Worm (Caenorhabditis elegans) whole organism, young adult: ENCODE measurements around the gene C02F5.3.
A peak's percentile ranks its signal among the peaks of the same experiment; 100 is the strongest.

Experiments
- B0261.1 ChIP-seq: sonication (generic microtip); optimal IDR thresholded peaks from 2 replicates; lab custom pipeline; 2016; ENCODE audit warnings: mild to moderate bottlenecking, missing genetic modification characterization, moderate library complexity, missing compliant biosample characterization
- C17E4.6 ChIP-seq: fragments of 200-800 bp; sonication (Bioruptor generic); IDR thresholded peaks from 2 replicates; pipeline ENCODE4 v1.3.6; 2022; ENCODE audit warnings: missing genetic modification reagents, missing genetic modification characterization, missing compliant biosample characterization
- F22D6.2 ChIP-seq: sonication (generic microtip); optimal IDR thresholded peaks from 2 replicates; lab custom pipeline; 2016; ENCODE audit warnings: mild to moderate bottlenecking, missing genetic modification characterization, missing compliant biosample characterization
- F23B12.7 ChIP-seq: sonication (generic microtip); optimal IDR thresholded peaks from 2 replicates; lab custom pipeline; 2017; ENCODE audit warnings: missing genetic modification characterization, mild to moderate bottlenecking, missing compliant biosample characterization, antibody characterized with exemption, moderate library complexity; ENCODE audit not compliant: insufficient read depth
- F33H1.4 ChIP-seq: fragments of 200-800 bp; sonication (Bioruptor generic); IDR thresholded peaks from 2 replicates; pipeline ENCODE4 v1.3.6; 2022; ENCODE audit warnings: missing genetic modification reagents, missing genetic modification characterization, missing compliant biosample characterization
- F37B4.10 ChIP-seq: fragments of 200-800 bp; sonication (Bioruptor generic); IDR thresholded peaks from 2 replicates; pipeline ENCODE4 v1.3.6; 2022; ENCODE audit warnings: missing genetic modification characterization, missing compliant biosample characterization
- F57C9.4 ChIP-seq: sonication (generic microtip); optimal IDR thresholded peaks from 2 replicates; lab custom pipeline; 2017; ENCODE audit warnings: mild to moderate bottlenecking, missing genetic modification characterization, missing compliant biosample characterization
- T26A5.8 ChIP-seq: sonication (generic microtip); optimal IDR thresholded peaks from 2 replicates; lab custom pipeline; 2016; ENCODE audit warnings: missing genetic modification characterization, missing compliant biosample characterization
- Y56A3A.18 ChIP-seq: fragments of 200-800 bp; sonication (Bioruptor generic); IDR thresholded peaks from 2 replicates; pipeline ENCODE4 v1.3.6; 2022; ENCODE audit warnings: missing genetic modification reagents, missing genetic modification characterization, missing compliant biosample characterization
- ZK185.1 ChIP-seq: sonication (generic microtip); optimal IDR thresholded peaks from 2 replicates; lab custom pipeline; 2016; ENCODE audit warnings: mild to moderate bottlenecking, missing genetic modification characterization, missing compliant biosample characterization; ENCODE audit not compliant: poor library complexity, severe bottlenecking
- ama-1 ChIP-seq, 3 experiments: fragments of 150-350 bp in 1 of 3; sonication (generic microtip) in 2 of 3; optimal IDR thresholded peaks; 2 replicates each; lab custom pipeline; 2014 to 2018; ENCODE audit warnings: missing biosample characterization in 2 of 3, missing genetic modification characterization in 2 of 3, missing genetic modification reagents in 2 of 3
- attf-5 ChIP-seq: fragments of 200-800 bp; sonication (Bioruptor generic); optimal IDR thresholded peaks from 2 replicates; lab custom pipeline; 2018; ENCODE audit warnings: mild to moderate bottlenecking, missing genetic modification characterization, missing compliant biosample characterization
- ceh-100 ChIP-seq: fragments of 200-800 bp; sonication (Bioruptor generic); IDR thresholded peaks from 2 replicates; pipeline ENCODE4 v1.3.6; 2022; ENCODE audit warnings: missing genetic modification reagents, missing genetic modification characterization, missing compliant biosample characterization
- ceh-40 ChIP-seq: fragments of 200-800 bp; sonication (Bioruptor generic); IDR thresholded peaks from 2 replicates; pipeline ENCODE4 v1.3.6; 2022; ENCODE audit warnings: missing genetic modification characterization, missing compliant biosample characterization
- ceh-58 ChIP-seq: fragments of 200-800 bp; sonication (Bioruptor generic); IDR thresholded peaks from 2 replicates; pipeline ENCODE4 v1.3.6; 2022; ENCODE audit warnings: missing genetic modification characterization, missing compliant biosample characterization
- ceh-79 ChIP-seq: sonication (generic microtip); optimal IDR thresholded peaks from 2 replicates; lab custom pipeline; 2017; ENCODE audit warnings: mild to moderate bottlenecking, missing genetic modification characterization, missing compliant biosample characterization
- dox-1 ChIP-seq: fragments of 200-800 bp; sonication (Bioruptor generic); IDR thresholded peaks from 2 replicates; pipeline ENCODE4 v1.3.6; 2022; ENCODE audit warnings: missing genetic modification reagents, missing genetic modification characterization, missing compliant biosample characterization
- dpff-1 ChIP-seq: sonication (generic microtip); optimal IDR thresholded peaks from 2 replicates; lab custom pipeline; 2017; ENCODE audit warnings: mild to moderate bottlenecking, missing genetic modification characterization, missing compliant biosample characterization
- dpl-1 ChIP-seq: fragments of 150-350 bp; optimal IDR thresholded peaks from 2 replicates; lab custom pipeline; 2014; ENCODE audit warnings: missing biosample characterization, missing genetic modification reagents, missing genetic modification characterization
- egrh-3 ChIP-seq: fragments of 200-800 bp; sonication (Bioruptor generic); IDR thresholded peaks from 2 replicates; pipeline ENCODE4 v1.3.6; 2022; ENCODE audit warnings: missing genetic modification reagents, missing genetic modification characterization, missing compliant biosample characterization
- ekl-4 ChIP-seq: fragments of 200-800 bp; sonication (Bioruptor generic); IDR thresholded peaks from 2 replicates; pipeline ENCODE4 v1.3.6; 2022; ENCODE audit warnings: missing genetic modification reagents, missing genetic modification characterization, missing compliant biosample characterization
- ets-4 ChIP-seq: fragments of 200-800 bp; sonication (Bioruptor generic); optimal IDR thresholded peaks from 2 replicates; lab custom pipeline; 2018; ENCODE audit warnings: mild to moderate bottlenecking, missing genetic modification characterization, missing compliant biosample characterization
- hlh-26 ChIP-seq: fragments of 200-800 bp; sonication (Bioruptor generic); conservative IDR thresholded peaks from 2 replicates; pipeline ENCODE4 v1.3.6; 2022; ENCODE audit warnings: missing genetic modification reagents, missing genetic modification characterization, missing compliant biosample characterization
- lag-1 ChIP-seq: fragments of 200-800 bp; sonication (Bioruptor generic); IDR thresholded peaks from 2 replicates; pipeline ENCODE4 v1.3.6; 2022; ENCODE audit warnings: missing genetic modification reagents, missing genetic modification characterization, missing compliant biosample characterization
- let-526 ChIP-seq: fragments of 200-800 bp; sonication (Bioruptor generic); IDR thresholded peaks from 2 replicates; pipeline ENCODE4 v1.3.6; 2022; ENCODE audit warnings: missing genetic modification reagents, missing genetic modification characterization, missing compliant biosample characterization
- lin-26 ChIP-seq: fragments of 200-800 bp; sonication (Bioruptor generic); IDR thresholded peaks from 2 replicates; pipeline ENCODE4 v1.3.6; 2022; ENCODE audit warnings: missing genetic modification reagents, missing genetic modification characterization, missing compliant biosample characterization
- lir-1 ChIP-seq: fragments of 200-800 bp; sonication (Bioruptor generic); conservative IDR thresholded peaks from 2 replicates; pipeline ENCODE4 v1.3.6; 2022; ENCODE audit warnings: missing genetic modification reagents, missing genetic modification characterization, missing compliant biosample characterization
- lsl-1 ChIP-seq: fragments of 200-800 bp; sonication (Bioruptor generic); optimal IDR thresholded peaks from 2 replicates; lab custom pipeline; 2018; ENCODE audit warnings: mild to moderate bottlenecking, missing genetic modification characterization, moderate library complexity, missing compliant biosample characterization
- lsy-27 ChIP-seq: sonication (generic microtip); optimal IDR thresholded peaks from 2 replicates; lab custom pipeline; 2017; ENCODE audit warnings: missing genetic modification characterization, mild to moderate bottlenecking, missing compliant biosample characterization, antibody characterized with exemption, missing genotype, borderline replicate concordance; ENCODE audit not compliant: insufficient read depth
- mcd-1 ChIP-seq: fragments of 200-800 bp; sonication (Bioruptor generic); IDR thresholded peaks from 2 replicates; pipeline ENCODE4 v1.3.6; 2022; ENCODE audit warnings: missing genetic modification reagents, missing genetic modification characterization, missing compliant biosample characterization
- mes-4 ChIP-seq: sonication (generic microtip); optimal IDR thresholded peaks from 2 replicates; lab custom pipeline; 2016; ENCODE audit warnings: missing genotype, missing genetic modification characterization, missing compliant biosample characterization
- nhr-120 ChIP-seq: fragments of 200-800 bp; sonication (Bioruptor generic); IDR thresholded peaks from 2 replicates; pipeline ENCODE4 v1.3.6; 2022; ENCODE audit warnings: missing genetic modification characterization, missing compliant biosample characterization
- nhr-80 ChIP-seq: sonication (generic microtip); optimal IDR thresholded peaks from 2 replicates; lab custom pipeline; 2016; ENCODE audit warnings: missing genetic modification characterization, missing compliant biosample characterization
- pbrm-1 ChIP-seq: fragments of 200-800 bp; sonication (Bioruptor generic); IDR thresholded peaks from 2 replicates; pipeline ENCODE4 v1.3.6; 2022; ENCODE audit warnings: missing genetic modification reagents, missing genetic modification characterization, missing compliant biosample characterization
- repo-1 ChIP-seq: sonication (generic microtip); optimal IDR thresholded peaks from 2 replicates; lab custom pipeline; 2017; ENCODE audit warnings: mild to moderate bottlenecking, missing genetic modification characterization, missing compliant biosample characterization
- snpc-1.3 ChIP-seq: sonication (generic microtip); optimal IDR thresholded peaks from 2 replicates; lab custom pipeline; 2017; ENCODE audit warnings: missing genetic modification characterization, mild to moderate bottlenecking, missing compliant biosample characterization, antibody characterized with exemption, moderate library complexity, missing genotype, missing genetic modification reagents; ENCODE audit not compliant: insufficient read depth
- snpc-3.4 ChIP-seq: sonication (generic microtip); optimal IDR thresholded peaks from 2 replicates; lab custom pipeline; 2017; ENCODE audit warnings: missing genetic modification characterization, mild to moderate bottlenecking, missing compliant biosample characterization, antibody characterized with exemption, moderate library complexity, missing genotype, missing genetic modification reagents
- tlf-1 ChIP-seq: fragments of 200-800 bp; sonication (Bioruptor generic); optimal IDR thresholded peaks from 2 replicates; lab custom pipeline; 2018; ENCODE audit warnings: mild to moderate bottlenecking, missing genetic modification characterization, missing compliant biosample characterization
- unc-130 ChIP-seq: sonication (generic microtip); optimal IDR thresholded peaks from 2 replicates; lab custom pipeline; 2016; ENCODE audit warnings: missing genetic modification reagents, missing genetic modification characterization, missing compliant biosample characterization
- ztf-22 ChIP-seq: fragments of 200-800 bp; sonication (Bioruptor generic); optimal IDR thresholded peaks from 2 replicates; lab custom pipeline; 2018; ENCODE audit warnings: mild to moderate bottlenecking, missing genetic modification characterization, moderate library complexity, missing compliant biosample characterization
- ztf-25 ChIP-seq: fragments of 200-800 bp; sonication (Bioruptor generic); IDR thresholded peaks from 2 replicates; pipeline ENCODE4 v1.3.6; 2022; ENCODE audit warnings: missing genetic modification reagents, missing genetic modification characterization, missing compliant biosample characterization
- ztf-26 ChIP-seq: sonication (generic microtip); optimal IDR thresholded peaks from 2 replicates; lab custom pipeline; 2017; ENCODE audit warnings: missing genetic modification characterization, missing compliant biosample characterization

C02F5.3 gene

ce11 chrIII:8268296-8268695 lies 22.6 kb downstream of the C02F5.3 start, which contains the start of the genes F09G8.7 and crn-7:
F09G8.7 (minus strand) TSS chrIII:8268355.
crn-7 (plus strand) TSS chrIII:8268531.
- peak; percentile 44 for TF ChIP-seq attf-5 (GFP tag; lab: Kevin White, UChicago)
- no peak for TF ChIP-seq snpc-3.4 (tag; lab: Kevin White, UChicago)
- no peak for TF ChIP-seq ekl-4 (GFP tag; lab: Robert Waterston, UW)
- TF ChIP-seq lag-1 (GFP tag; lab: Robert Waterston, UW): no peak
- TF ChIP-seq dox-1 (GFP tag; lab: Robert Waterston, UW): peak; percentile 35; the same call in 1 of the 2 replicates
- TF ChIP-seq nhr-120 (GFP tag; lab: Robert Waterston, UW): no peak
- TF ChIP-seq mcd-1 (GFP tag; lab: Robert Waterston, UW): 0 out of 2 replicates have a peak, but pooled peaks have one; percentile 21
- TF ChIP-seq nhr-80: peak; percentile 53
- TF ChIP-seq F23B12.7 (tag; lab: Kevin White, UChicago): peak; percentile 29
- no peak for TF ChIP-seq C17E4.6 (GFP tag; lab: Robert Waterston, UW)

ce11 chrIII:8271676-8272225 lies 26.1 kb downstream of the C02F5.3 start, which contains the start of the genes mps-4 and F09G8.10:
mps-4 (minus strand) TSS chrIII:8271776.
F09G8.10 (minus strand) TSS chrIII:8272175.
- TF ChIP-seq lir-1 (GFP tag; lab: Robert Waterston, UW): no peak
- TF ChIP-seq let-526 (GFP tag; lab: Robert Waterston, UW): no peak
- TF ChIP-seq nhr-80: no peak
- TF ChIP-seq ceh-40 (GFP tag; lab: Robert Waterston, UW): no peak
- no peak for TF ChIP-seq tlf-1 (GFP tag; lab: Kevin White, UChicago)
- no peak for TF ChIP-seq ztf-25 (GFP tag; lab: Robert Waterston, UW)
- TF ChIP-seq ets-4: no peak
- TF ChIP-seq ceh-100 (GFP tag; lab: Robert Waterston, UW): no peak
- TF ChIP-seq Y56A3A.18 (GFP tag; lab: Robert Waterston, UW): no peak
- TF ChIP-seq lin-26: no peak
- no peak for TF ChIP-seq ama-1 (optimal IDR thresholded peaks at IDR 0.05; lab: Kevin White, UChicago)
- no peak for TF ChIP-seq ama-1 (GFP tag; optimal IDR thresholded peaks at IDR 0.05; lab: Kevin White, UChicago)
- TF ChIP-seq F37B4.10 (GFP tag; lab: Robert Waterston, UW): no peak
- TF ChIP-seq lag-1 (GFP tag; lab: Robert Waterston, UW): no peak
- TF ChIP-seq ZK185.1: no peak
- TF ChIP-seq dpl-1 (GFP tag; lab: Kevin White, UChicago): no peak
- TF ChIP-seq F22D6.2 (tag; lab: Kevin White, UChicago): no peak

DNA sequence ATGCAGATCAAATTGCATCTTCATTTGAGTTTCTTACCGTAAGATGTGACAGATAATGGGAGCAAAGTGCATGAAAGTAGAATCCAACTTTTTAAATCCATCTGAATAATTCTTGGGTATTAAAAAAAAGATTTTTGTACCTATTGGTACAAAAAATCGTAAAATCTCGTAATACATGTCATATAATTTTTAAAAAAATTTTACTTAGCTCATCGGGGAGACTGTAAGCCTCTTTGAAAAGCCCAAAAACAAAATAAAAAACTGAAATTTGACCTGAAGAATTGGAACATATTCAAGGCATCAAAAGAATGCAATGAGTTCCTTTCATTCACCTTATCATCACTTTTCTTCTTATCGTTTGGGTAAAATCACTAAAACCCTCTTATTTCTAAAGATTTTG lies 30.2 kb downstream of the C02F5.3 start, which contains the start of gene clec-160:
clec-160 (minus strand) TSS at position 101 of the 400 bp plus-strand sequence.
- TF ChIP-seq ztf-25 (GFP tag; lab: Robert Waterston, UW): no peak
- no peak for TF ChIP-seq repo-1 (tag; lab: Kevin White, UChicago)
- TF ChIP-seq F57C9.4 (tag; lab: Kevin White, UChicago): no peak
- no peak for TF ChIP-seq ekl-4 (GFP tag; lab: Robert Waterston, UW)
- TF ChIP-seq hlh-26 (GFP tag; lab: Robert Waterston, UW): no peak
- no peak for TF ChIP-seq dpff-1 (tag; lab: Kevin White, UChicago)
- no peak for TF ChIP-seq F22D6.2 (tag; lab: Kevin White, UChicago)

ce11 chrIII:8278801-8279200 lies 33.1 kb downstream of the C02F5.3 start, which contains the start of gene mig-10:
mig-10 (plus strand) TSS chrIII:8279101.
- TF ChIP-seq snpc-1.3 (no peak), egrh-3 (GFP tag; lab: Robert Waterston, UW) (no peak), nhr-80 (no peak), Y56A3A.18 (GFP tag; lab: Robert Waterston, UW) (no peak), ets-4 (no peak), lin-26 (no peak), F33H1.4 (GFP tag; lab: Robert Waterston, UW) (no peak), ztf-26 (tag; lab: Kevin White, UChicago) (no peak), ZK185.1 (no peak), B0261.1 (tag; lab: Kevin White, UChicago) (no peak), lsy-27 (no peak), mes-4 (tag; lab: Kevin White, UChicago) (no peak), ztf-22 (no peak), ceh-79 (no peak), unc-130 (GFP tag; lab: Kevin White, UChicago) (no peak), ceh-58 (GFP tag; lab: Robert Waterston, UW) (no peak), lsl-1 (GFP tag; lab: Kevin White, UChicago) (no peak), pbrm-1 (GFP tag; lab: Robert Waterston, UW) (no peak), T26A5.8 (tag; lab: Kevin White, UChicago) (no peak)
